Worm (Caenorhabditis elegans): ENCODE measurements around the gene srg-34.

Gene srg-34

ce11 chrV:18564786-18565185 is at the start of gene srg-34:
Gene srg-34 (minus strand): TSS chrV:18564886.
- no peak for TF ChIP-seq pqm-1 (tag; optimal IDR thresholded peaks at IDR 0.05)
- TF ChIP-seq pag-3 (tag; optimal IDR thresholded peaks at IDR 0.05; ENCODE audit: borderline replicate concordance, insufficient read depth), result no peak

ce11 chrV:18613164-18613563 is 48.5 kb upstream of the srg-34 start:
- no peak for TF ChIP-seq fkh-8 (tag; optimal IDR thresholded peaks at IDR 0.05)
- TF ChIP-seq irx-1 (tag; optimal IDR thresholded peaks at IDR 0.05), result no peak
- TF ChIP-seq ces-1 (GFP tag; optimal IDR thresholded peaks at IDR 0.05), result no peak
- no peak for TF ChIP-seq rnt-1 (tag; optimal IDR thresholded peaks at IDR 0.05)
- no peak for TF ChIP-seq aha-1 (tag; optimal IDR thresholded peaks at IDR 0.05)
- TF ChIP-seq mep-1 (tag; optimal IDR thresholded peaks at IDR 0.05), result no peak

DNA sequence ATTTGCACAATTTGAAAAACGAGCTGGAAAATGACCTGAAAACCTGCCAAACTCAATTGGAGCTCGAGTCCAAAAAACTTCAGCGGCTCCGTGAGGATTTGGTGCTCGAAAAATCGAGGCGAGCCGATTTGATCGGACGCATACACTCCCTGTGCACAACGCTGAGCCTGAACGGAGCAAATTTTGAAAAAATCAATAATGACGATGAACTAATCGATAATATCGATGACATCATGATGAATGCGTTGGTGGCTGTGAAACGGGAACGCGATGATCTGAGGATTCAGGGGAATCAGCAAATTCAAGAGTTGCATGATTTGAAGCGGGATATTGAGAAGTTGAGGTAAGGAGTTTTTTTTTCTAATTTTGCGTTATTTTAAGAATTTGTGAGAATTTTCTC is 40.8 kb upstream of the srg-34 start:
- no peak for TF ChIP-seq ceh-82 (tag; optimal IDR thresholded peaks at IDR 0.05)

DNA sequence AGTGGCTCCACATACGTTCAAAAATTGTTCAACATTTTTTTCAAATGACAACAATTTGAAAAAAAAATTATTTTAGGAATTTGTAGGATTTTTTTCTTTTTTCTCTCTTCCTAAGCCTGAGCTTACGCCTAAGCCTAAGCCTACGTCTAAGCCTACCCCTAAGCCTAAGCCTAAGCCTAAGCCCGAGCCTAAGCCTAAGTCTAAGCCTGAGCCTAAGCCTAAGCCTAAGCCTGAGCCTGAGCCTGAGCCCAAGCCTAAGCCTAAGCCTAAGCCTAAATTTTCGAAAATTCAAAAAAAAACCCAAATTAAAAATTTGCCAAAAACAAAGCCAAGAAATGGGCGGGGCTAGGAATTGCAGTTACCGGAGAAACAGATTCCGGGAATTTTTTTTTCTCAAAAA is 33.1 kb upstream of the srg-34 start:
- TF ChIP-seq lin-35 (GFP tag; optimal IDR thresholded peaks at IDR 0.05) (no peak), nhr-85 (tag) (no peak), ceh-63 (GFP tag; optimal IDR thresholded peaks at IDR 0.05) (no peak), unc-98 (GFP tag; IDR thresholded peaks at IDR 0.05) (no peak), mdl-1 (tag; optimal IDR thresholded peaks at IDR 0.05) (no peak), jun-1 (tag; optimal IDR thresholded peaks at IDR 0.05) (no peak), lin-14 (GFP tag; optimal IDR thresholded peaks at IDR 0.05) (no peak), lin-13 (GFP tag; optimal IDR thresholded peaks at IDR 0.05) (no peak), pqm-1 (tag; optimal IDR thresholded peaks at IDR 0.05) (no peak), aha-1 (tag; optimal IDR thresholded peaks at IDR 0.05) (no peak), unc-30 (tag; optimal IDR thresholded peaks at IDR 0.05) (no peak), ces-1 (GFP tag; optimal IDR thresholded peaks at IDR 0.05) (no peak), pag-3 (tag; optimal IDR thresholded peaks at IDR 0.05; ENCODE audit: borderline replicate concordance, insufficient read depth) (no peak), hlh-4 (tag; optimal IDR thresholded peaks at IDR 0.05) (no peak), mep-1 (tag; optimal IDR thresholded peaks at IDR 0.05) (no peak)

DNA sequence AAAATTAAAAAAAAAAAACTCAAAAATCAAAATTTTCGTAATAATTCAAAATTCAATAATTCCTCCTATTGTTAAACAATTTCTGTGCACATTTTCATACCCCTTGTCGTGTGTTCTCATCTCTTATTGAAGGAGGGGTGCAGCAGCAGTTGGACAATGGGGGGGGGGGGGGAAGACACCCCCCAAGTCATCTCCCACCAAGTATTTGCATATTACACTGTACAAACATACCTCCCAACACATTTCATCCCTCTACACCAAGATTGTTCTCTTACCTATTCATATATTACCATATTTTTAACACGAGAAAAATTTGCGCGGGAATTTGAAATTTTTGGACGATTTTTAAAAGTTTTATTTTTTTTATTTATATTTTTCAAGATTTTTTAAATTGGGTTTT is 31.6 kb upstream of the srg-34 start:
- TF ChIP-seq mdl-1 (tag; optimal IDR thresholded peaks at IDR 0.05), result no peak
- no peak for TF ChIP-seq pag-3 (tag; optimal IDR thresholded peaks at IDR 0.05; ENCODE audit: borderline replicate concordance, insufficient read depth)
- TF ChIP-seq ceh-63 (GFP tag; optimal IDR thresholded peaks at IDR 0.05), result no peak
- no peak for TF ChIP-seq vab-15 (tag; optimal IDR thresholded peaks at IDR 0.05)
- TF ChIP-seq lin-13 (GFP tag; optimal IDR thresholded peaks at IDR 0.05), result no peak

DNA sequence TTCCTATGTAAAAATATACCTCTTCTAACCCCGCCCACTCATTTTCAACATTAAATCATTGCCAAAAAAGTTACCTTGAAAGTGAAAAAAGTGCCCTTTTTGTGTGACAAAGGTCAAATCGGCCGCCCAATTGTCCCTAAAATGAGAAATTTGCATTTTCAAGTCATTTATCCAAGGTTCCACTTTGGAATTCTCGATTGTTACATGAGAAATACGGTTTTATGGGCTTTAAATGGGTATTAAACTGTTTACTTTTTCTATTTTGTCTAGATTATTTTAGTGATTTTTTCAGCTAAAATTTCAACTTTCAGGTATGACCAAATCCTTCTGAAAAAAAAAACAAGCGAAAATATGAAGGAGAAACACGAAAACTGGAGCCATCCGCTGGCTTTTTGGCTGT is 27.8 kb upstream of the srg-34 start, which contains the start of gene grdn-1:
grdn-1 (plus strand) TSS at position 301 of the 400 bp plus-strand sequence.
- TF ChIP-seq grh-1 (GFP tag; IDR thresholded peaks at IDR 0.05) (no peak), ets-5 (GFP tag; IDR thresholded peaks at IDR 0.05) (no peak), nhr-47 (tag; optimal IDR thresholded peaks at IDR 0.05) (no peak)

DNA sequence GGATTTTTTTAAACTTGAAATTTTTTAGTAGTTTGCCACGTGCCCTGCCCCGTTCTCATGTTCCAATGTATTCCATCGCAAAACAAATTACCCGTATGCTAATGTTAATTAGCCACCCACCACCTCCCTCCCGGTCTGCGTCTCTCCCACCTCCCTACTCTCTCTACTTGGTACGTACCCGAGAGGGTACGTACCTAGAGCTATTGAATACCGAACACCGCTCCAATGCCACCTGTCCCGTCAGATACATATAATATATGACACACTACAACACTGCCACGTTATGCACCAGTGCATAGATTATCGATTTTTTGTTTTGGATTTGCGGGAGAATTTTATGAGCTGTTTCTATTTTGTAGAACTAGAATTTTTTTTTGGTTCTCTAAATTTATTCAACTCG is 24.9 kb upstream of the srg-34 start:
- no peak for TF ChIP-seq tlp-1 (tag; optimal IDR thresholded peaks at IDR 0.05)
- no peak for TF ChIP-seq lin-39 (tag; optimal IDR thresholded peaks at IDR 0.05)
- no peak for TF ChIP-seq ces-1 (GFP tag; optimal IDR thresholded peaks at IDR 0.05)
- TF ChIP-seq zag-1 (tag; optimal IDR thresholded peaks at IDR 0.05), result no peak
- TF ChIP-seq nhr-71 (tag; optimal IDR thresholded peaks at IDR 0.05), result no peak

- TF ChIP-seq unc-30 (tag; optimal IDR thresholded peaks at IDR 0.05), result no peak
- no peak for TF ChIP-seq lsy-2 (tag; optimal IDR thresholded peaks at IDR 0.05)
- no peak for TF ChIP-seq lin-13 (GFP tag; optimal IDR thresholded peaks at IDR 0.05)
- TF ChIP-seq nhr-20 (tag; optimal IDR thresholded peaks at IDR 0.05), result no peak
- no peak for TF ChIP-seq ceh-90 (tag; optimal IDR thresholded peaks at IDR 0.05)
- TF ChIP-seq nhr-90 (tag; optimal IDR thresholded peaks at IDR 0.05; ENCODE audit: poor library complexity), result no peak
Observed at ce11 chrV:18587936-18588335, 23.2 kb upstream of the srg-34 start.

All from whole organism, L1 larva.